Fruit fly (Drosophila melanogaster): ENCODE data around the gene Zaf1.

Zaf1 gene

dm6 chr3R:11595523-11595922, 29.9 kb downstream of the Zaf1 start:
- TF ChIP-seq Dfd (GFP tag; optimal IDR thresholded peaks at IDR 0.05) (no peak), Hr83 (GFP tag; optimal IDR thresholded peaks at IDR 0.05; ENCODE audit: poor library complexity, severe bottlenecking) (no peak), jim (GFP tag; optimal IDR thresholded peaks at IDR 0.05) (no peak), rgr (GFP tag; optimal IDR thresholded peaks at IDR 0.05) (no peak), Jra (GFP tag; optimal IDR thresholded peaks at IDR 0.05) (no peak), Hr78 (GFP tag; optimal IDR thresholded peaks at IDR 0.05) (no peak), CG32264 (GFP tag; optimal IDR thresholded peaks at IDR 0.05) (no peak), br (GFP tag; optimal IDR thresholded peaks at IDR 0.05) (no peak), foxo (GFP tag; optimal IDR thresholded peaks at IDR 0.05) (no peak), fru (GFP tag; optimal IDR thresholded peaks at IDR 0.05) (no peak), Hnf4 (GFP tag; optimal IDR thresholded peaks at IDR 0.05) (no peak), usp (GFP tag; optimal IDR thresholded peaks at IDR 0.05) (no peak), psq (GFP tag; optimal IDR thresholded peaks at IDR 0.05) (no peak), Vsx2 (GFP tag; optimal IDR thresholded peaks at IDR 0.05; ENCODE audit: partially characterized antibody) (no peak), woc (GFP tag; optimal IDR thresholded peaks at IDR 0.05) (no peak)

- TF ChIP-seq GATAd (GFP tag; optimal IDR thresholded peaks at IDR 0.05) = no peak
- TF ChIP-seq fru (GFP tag; optimal IDR thresholded peaks at IDR 0.05) = no peak
- no peak for TF ChIP-seq usp (GFP tag; optimal IDR thresholded peaks at IDR 0.05)
- no peak for TF ChIP-seq foxo (GFP tag; optimal IDR thresholded peaks at IDR 0.05)
- no peak for TF ChIP-seq Rel (GFP tag; optimal IDR thresholded peaks at IDR 0.05)
- TF ChIP-seq Rel (tag; optimal IDR thresholded peaks at IDR 0.05) = no peak
- no peak for TF ChIP-seq OdsH (GFP tag; optimal IDR thresholded peaks at IDR 0.05)
- TF ChIP-seq woc (GFP tag; optimal IDR thresholded peaks at IDR 0.05) = no peak
- no peak for TF ChIP-seq Hr83 (GFP tag; optimal IDR thresholded peaks at IDR 0.05; ENCODE audit: poor library complexity, severe bottlenecking)
- TF ChIP-seq Myc (optimal IDR thresholded peaks at IDR 0.05) = no peak
- TF ChIP-seq tai (GFP tag; optimal IDR thresholded peaks at IDR 0.05) = no peak
- TF ChIP-seq sage (GFP tag; optimal IDR thresholded peaks at IDR 0.05) = no peak
- no peak for TF ChIP-seq Mio (GFP tag; optimal IDR thresholded peaks at IDR 0.05)
- TF ChIP-seq Sp1 (GFP tag; optimal IDR thresholded peaks at IDR 0.05) = no peak
- TF ChIP-seq dmrt93B (GFP tag; optimal IDR thresholded peaks at IDR 0.05) = no peak
- no peak for TF ChIP-seq ey (GFP tag; optimal IDR thresholded peaks at IDR 0.05)
- TF ChIP-seq rgr (GFP tag; optimal IDR thresholded peaks at IDR 0.05) = no peak
- no peak for TF ChIP-seq lola (GFP tag; optimal IDR thresholded peaks at IDR 0.05)
Observed at dm6 chr3R:11589764-11590358, 35.6 kb downstream of the Zaf1 start, which contains the start of gene CG6791. TSS of gene CG6791 (minus strand) at chr3R:11590146.

- TF ChIP-seq tai (GFP tag; optimal IDR thresholded peaks at IDR 0.05) (no peak), ey (GFP tag; optimal IDR thresholded peaks at IDR 0.05) (peak; percentile 59)
Observed at dm6 chr3R:11582253-11582589, 43.2 kb downstream of the Zaf1 start.

dm6 chr3R:11581340-11582252, 43.8 kb downstream of the Zaf1 start, which contains the start of gene wkd:
TSS of gene wkd (plus strand) at chr3R:11581576.
- TF ChIP-seq Mio (GFP tag; optimal IDR thresholded peaks at IDR 0.05) (no peak), dsf (GFP tag; optimal IDR thresholded peaks at IDR 0.05; ENCODE audit: borderline replicate concordance) (no peak), tai (GFP tag; optimal IDR thresholded peaks at IDR 0.05) (no peak), ey (GFP tag; optimal IDR thresholded peaks at IDR 0.05) (no peak), lola (GFP tag; optimal IDR thresholded peaks at IDR 0.05) (no peak), Hr83 (GFP tag; optimal IDR thresholded peaks at IDR 0.05; ENCODE audit: poor library complexity, severe bottlenecking) (peak; percentile 3), GATAd (GFP tag; optimal IDR thresholded peaks at IDR 0.05) (no peak), N (GFP tag; optimal IDR thresholded peaks at IDR 0.05) (no peak), OdsH (GFP tag; optimal IDR thresholded peaks at IDR 0.05) (peak; percentile 10), psq (GFP tag; optimal IDR thresholded peaks at IDR 0.05) (peak; percentile 37)

dm6 chr3R:11578645-11579044, 46.8 kb downstream of the Zaf1 start, which contains the start of the genes CG6790 and CG5342:
TSS of gene CG6790 (minus strand) at chr3R:11578745.
TSS of gene CG5342 (plus strand) at chr3R:11578826.
- no peak for TF ChIP-seq tai (GFP tag; optimal IDR thresholded peaks at IDR 0.05)
- no peak for TF ChIP-seq ey (GFP tag; optimal IDR thresholded peaks at IDR 0.05)
- no peak for TF ChIP-seq Hr83 (GFP tag; optimal IDR thresholded peaks at IDR 0.05; ENCODE audit: poor library complexity, severe bottlenecking)
- TF ChIP-seq GATAd (GFP tag; optimal IDR thresholded peaks at IDR 0.05) = no peak
- no peak for TF ChIP-seq N (GFP tag; optimal IDR thresholded peaks at IDR 0.05)
- no peak for TF ChIP-seq Jra (GFP tag; optimal IDR thresholded peaks at IDR 0.05)
- no peak for TF ChIP-seq CG9705 (GFP tag; optimal IDR thresholded peaks at IDR 0.05)
- TF ChIP-seq HLH106 (tag; optimal IDR thresholded peaks at IDR 0.05) = no peak
- TF ChIP-seq h (GFP tag; optimal IDR thresholded peaks at IDR 0.05) = no peak
- TF ChIP-seq lola (GFP tag; optimal IDR thresholded peaks at IDR 0.05) = no peak
- no peak for TF ChIP-seq psq (GFP tag; optimal IDR thresholded peaks at IDR 0.05)
- TF ChIP-seq woc (GFP tag; optimal IDR thresholded peaks at IDR 0.05) = no peak
- TF ChIP-seq foxo (GFP tag; optimal IDR thresholded peaks at IDR 0.05) = no peak
- TF ChIP-seq Rel (GFP tag; optimal IDR thresholded peaks at IDR 0.05) = no peak
- TF ChIP-seq Rel (tag; optimal IDR thresholded peaks at IDR 0.05) = no peak
- TF ChIP-seq sage (GFP tag; optimal IDR thresholded peaks at IDR 0.05) = no peak
- no peak for TF ChIP-seq fru (GFP tag; optimal IDR thresholded peaks at IDR 0.05)
- TF ChIP-seq Hnf4 (GFP tag; optimal IDR thresholded peaks at IDR 0.05) = no peak
- TF ChIP-seq jim (GFP tag; optimal IDR thresholded peaks at IDR 0.05) = no peak

Measured in whole organism, wandering third instar larva.